Worm (Caenorhabditis elegans) whole organism, midembryonic: ENCODE data around the gene hum-6.

Experiments used
- flt-1 ChIP-seq: fragments of 200-800 bp; sonication (Bioruptor generic); IDR thresholded peaks from 2 replicates; pipeline ENCODE4 v1.3.6; 2022; ENCODE audit warnings: missing genetic modification characterization, missing compliant biosample characterization
- klf-2 ChIP-seq: fragments of 200-800 bp; sonication (Bioruptor generic); conservative IDR thresholded peaks from 2 replicates; pipeline ENCODE4 v1.3.6; 2022; ENCODE audit warnings: missing genetic modification reagents, missing genetic modification characterization, missing compliant biosample characterization
- med-1 ChIP-seq: sonication (generic microtip); optimal IDR thresholded peaks from 2 replicates; lab custom pipeline; 2017; ENCODE audit warnings: missing genetic modification characterization, mild to moderate bottlenecking, missing compliant biosample characterization, antibody characterized with exemption, missing genetic modification reagents; ENCODE audit not compliant: insufficient read depth
- ref-1 ChIP-seq: fragments of 200-800 bp; sonication (Bioruptor generic); conservative IDR thresholded peaks from 2 replicates; pipeline ENCODE4 v1.3.6; 2022; ENCODE audit warnings: missing genetic modification reagents, missing genetic modification characterization, missing compliant biosample characterization
- tab-1 ChIP-seq: fragments of 200-800 bp; sonication (Bioruptor generic); IDR thresholded peaks from 2 replicates; pipeline ENCODE4 v1.3.6; 2022; ENCODE audit warnings: missing genetic modification characterization, missing compliant biosample characterization
- ztf-23 ChIP-seq: fragments of 200-800 bp; sonication (Bioruptor generic); IDR thresholded peaks from 2 replicates; pipeline ENCODE4 v1.3.6; 2022; ENCODE audit warnings: missing genetic modification reagents, missing genetic modification characterization, missing compliant biosample characterization
- ztf-29 ChIP-seq: fragments of 200-800 bp; sonication (Bioruptor generic); IDR thresholded peaks from 2 replicates; pipeline ENCODE4 v1.3.6; 2022; ENCODE audit warnings: missing genetic modification reagents, missing genetic modification characterization, missing compliant biosample characterization

DNA sequence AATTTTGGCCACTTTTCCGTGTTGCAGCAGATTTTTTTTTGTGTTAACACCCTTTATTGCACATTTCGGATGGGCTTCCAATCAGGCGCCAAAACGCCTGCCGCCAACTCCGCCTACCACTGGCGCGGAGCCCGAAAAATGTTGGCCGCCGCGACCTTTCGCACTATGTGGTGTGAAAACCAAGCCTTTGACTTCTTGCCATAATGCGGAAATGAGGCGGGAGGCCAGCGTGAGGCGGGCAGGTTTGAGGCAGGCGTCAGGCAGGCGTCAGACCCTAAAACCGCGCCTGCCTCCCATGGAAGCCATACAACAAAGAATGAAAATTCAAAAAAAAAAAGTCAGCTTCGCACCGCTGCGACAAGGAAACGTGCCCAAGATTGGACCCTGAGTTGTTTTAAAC lies 14.0 kb downstream of the hum-6 start:
- no peak for TF ChIP-seq flt-1 (GFP tag; lab: Robert Waterston, UW)
- TF ChIP-seq ztf-29 (GFP tag; lab: Robert Waterston, UW), result no peak
- TF ChIP-seq klf-2 (GFP tag; lab: Robert Waterston, UW), result no peak
- TF ChIP-seq med-1 (GFP tag; lab: Kevin White, UChicago), result no peak
- TF ChIP-seq tab-1, result no peak
- no peak for TF ChIP-seq ref-1
- no peak for TF ChIP-seq ztf-23 (GFP tag; lab: Robert Waterston, UW)
